Worm (Caenorhabditis elegans): ENCODE measurements around the gene F29F11.20.

- TF ChIP-seq ama-1 (optimal IDR thresholded peaks at IDR 0.05) (no peak), zfp-3 (GFP tag; conservative IDR thresholded peaks at IDR 0.05) (no peak), hmg-1.1 (GFP tag; IDR thresholded peaks at IDR 0.05) (no peak), dpl-1 (GFP tag; optimal IDR thresholded peaks at IDR 0.05) (no peak), lin-15B (tag; optimal IDR thresholded peaks at IDR 0.05) (no peak), unc-62 (GFP tag; optimal IDR thresholded peaks at IDR 0.05 in 1 of 2) (no peak), unc-62 (tag; optimal IDR thresholded peaks at IDR 0.05) (no peak)
Observed at ce11 chrV:10724472-10724871, 36.8 kb downstream of the F29F11.20 start.
